Worm (Caenorhabditis elegans) whole organism, L4 larva: ENCODE measurements around the gene best-1.
"Not testable (repeated sequence)": the region's sequence is repeated elsewhere in the genome, so short reads cannot be mapped to it uniquely, and the experiment has no call there.

Experiments used
- D1046.2 ChIP-seq: fragments of 200-800 bp; sonication (Bioruptor generic); IDR thresholded peaks from 2 replicates; pipeline ENCODE4 v1.3.6; 2022; ENCODE audit warnings: missing genetic modification characterization, missing compliant biosample characterization
- F10B5.3 ChIP-seq: sonication (generic microtip); optimal IDR thresholded peaks from 2 replicates; lab custom pipeline; 2016; ENCODE audit warnings: mild to moderate bottlenecking, missing genetic modification characterization, missing compliant biosample characterization
- F26F4.8 ChIP-seq: fragments of 200-800 bp; sonication (Bioruptor generic); conservative IDR thresholded peaks from 2 replicates; pipeline ENCODE4 v1.3.6; 2022; ENCODE audit warnings: missing genetic modification characterization, missing compliant biosample characterization
- F44E2.7 ChIP-seq: fragments of 200-800 bp; sonication (Bioruptor generic); IDR thresholded peaks from 2 replicates; pipeline ENCODE4 v2.1.2; 2022; ENCODE audit warnings: missing genetic modification characterization, missing compliant biosample characterization
- T26A8.4 ChIP-seq: fragments of 200-800 bp; sonication (Bioruptor generic); IDR thresholded peaks from 2 replicates; pipeline ENCODE4 v1.3.6; 2022; ENCODE audit warnings: missing genetic modification characterization, missing compliant biosample characterization
- Y105C5A.15 ChIP-seq: fragments of 200-800 bp; sonication (Bioruptor generic); IDR thresholded peaks from 2 replicates; pipeline ENCODE4 v1.3.6; 2022; ENCODE audit warnings: missing genetic modification characterization, missing compliant biosample characterization
- Y48G9A.11 ChIP-seq: fragments of 200-800 bp; sonication (Bioruptor generic); IDR thresholded peaks from 2 replicates; pipeline ENCODE4 v1.3.6; 2022; ENCODE audit warnings: missing genetic modification reagents, missing genetic modification characterization, missing compliant biosample characterization
- Y5F2A.4 ChIP-seq: fragments of 200-800 bp; sonication (Bioruptor generic); optimal IDR thresholded peaks from 2 replicates; lab custom pipeline; 2018; ENCODE audit warnings: mild to moderate bottlenecking, missing genetic modification characterization, missing compliant biosample characterization
- Y75B8A.6 ChIP-seq: fragments of 200-800 bp; sonication (Bioruptor generic); IDR thresholded peaks from 2 replicates; pipeline ENCODE4 v1.3.6; 2022; ENCODE audit warnings: missing genetic modification reagents, missing genetic modification characterization, missing compliant biosample characterization
- ZK337.2 ChIP-seq: fragments of 200-800 bp; sonication (Bioruptor generic); IDR thresholded peaks from 2 replicates; pipeline ENCODE4 v1.3.6; 2022; ENCODE audit warnings: missing genetic modification reagents, missing genetic modification characterization, missing compliant biosample characterization
- arid-1 ChIP-seq: fragments of 200-800 bp; sonication (Bioruptor generic); conservative IDR thresholded peaks from 2 replicates; pipeline ENCODE4 v1.3.6; 2022; ENCODE audit warnings: missing genetic modification reagents, missing genetic modification characterization, missing compliant biosample characterization
- ceh-44 ChIP-seq: fragments of 200-800 bp; sonication (Bioruptor generic); IDR thresholded peaks from 2 replicates; pipeline ENCODE4 v1.3.6; 2022; ENCODE audit warnings: missing genetic modification reagents, missing genetic modification characterization, missing compliant biosample characterization
- cey-2 ChIP-seq: sonication (generic microtip); optimal IDR thresholded peaks from 3 replicates; lab custom pipeline; 2017; ENCODE audit warnings: missing genetic modification characterization, mild to moderate bottlenecking, missing compliant biosample characterization, antibody characterized with exemption, borderline replicate concordance; ENCODE audit not compliant: insufficient read depth
- ctbp-1 ChIP-seq: fragments of 200-800 bp; sonication (Bioruptor generic); IDR thresholded peaks from 2 replicates; pipeline ENCODE4 v1.3.6; 2022; ENCODE audit warnings: missing genetic modification reagents, missing genetic modification characterization, missing compliant biosample characterization
- daf-19 ChIP-seq: fragments of 200-800 bp; sonication (Bioruptor generic); conservative IDR thresholded peaks from 2 replicates; pipeline ENCODE4 v1.3.6; 2022; ENCODE audit warnings: missing genetic modification characterization, missing compliant biosample characterization
- dmd-6 ChIP-seq: fragments of 200-800 bp; sonication (Bioruptor generic); IDR thresholded peaks from 2 replicates; pipeline ENCODE4 v1.3.6; 2022; ENCODE audit warnings: missing genetic modification reagents, missing genetic modification characterization, missing compliant biosample characterization
- dmd-8 ChIP-seq: fragments of 200-800 bp; sonication (Bioruptor generic); IDR thresholded peaks from 2 replicates; pipeline ENCODE4 v1.3.6; 2022; ENCODE audit warnings: missing genetic modification characterization, missing compliant biosample characterization
- egl-43 ChIP-seq: fragments of 200-800 bp; sonication (Bioruptor generic); IDR thresholded peaks from 2 replicates; pipeline ENCODE4 v1.3.6; 2022; ENCODE audit warnings: missing genetic modification reagents, missing genetic modification characterization, missing compliant biosample characterization
- fkh-10 ChIP-seq: fragments of 150-350 bp; optimal IDR thresholded peaks from 2 replicates; lab custom pipeline; 2014; ENCODE audit warnings: missing biosample characterization, missing genetic modification reagents, missing genetic modification characterization
- hmg-1.1 ChIP-seq: fragments of 200-800 bp; sonication (Bioruptor generic); IDR thresholded peaks from 2 replicates; pipeline ENCODE4 v1.3.6; 2022; ENCODE audit warnings: missing genetic modification reagents, missing genetic modification characterization, missing compliant biosample characterization
- lim-7 ChIP-seq: fragments of 200-800 bp; sonication (Bioruptor generic); IDR thresholded peaks from 2 replicates; pipeline ENCODE4 v1.3.6; 2022; ENCODE audit warnings: missing genetic modification characterization, missing compliant biosample characterization
- lin-1 ChIP-seq: fragments of 200-800 bp; sonication (Bioruptor generic); IDR thresholded peaks from 2 replicates; pipeline ENCODE4 v1.3.6; 2022; ENCODE audit warnings: missing genetic modification reagents, missing genetic modification characterization, missing compliant biosample characterization
- lin-38 ChIP-seq: fragments of 200-800 bp; sonication (Bioruptor generic); IDR thresholded peaks from 2 replicates; pipeline ENCODE4 v1.3.6; 2022; ENCODE audit warnings: missing genetic modification reagents, missing genetic modification characterization, missing compliant biosample characterization
- madf-5 ChIP-seq, 2 experiments: fragments of 200-800 bp; sonication (Bioruptor generic); IDR thresholded peaks; 2 replicates each; pipeline ENCODE4 v1.3.6; 2022; ENCODE audit warnings: missing compliant biosample characterization in 2 of 2, missing genetic modification characterization in 2 of 2
- madf-9 ChIP-seq: fragments of 200-800 bp; sonication (Bioruptor generic); conservative IDR thresholded peaks from 2 replicates; pipeline ENCODE4 v1.3.6; 2022; ENCODE audit warnings: missing genetic modification reagents, missing genetic modification characterization, missing compliant biosample characterization
- mdt-29 ChIP-seq: fragments of 200-800 bp; sonication (Bioruptor generic); IDR thresholded peaks from 2 replicates; pipeline ENCODE4 v1.3.6; 2022; ENCODE audit warnings: missing genetic modification reagents, missing genetic modification characterization, missing compliant biosample characterization
- mes-2 ChIP-seq: sonication (generic microtip); optimal IDR thresholded peaks from 2 replicates; lab custom pipeline; 2016; ENCODE audit warnings: missing genotype, mild to moderate bottlenecking, missing genetic modification characterization, missing compliant biosample characterization; ENCODE audit not compliant: poor library complexity, severe bottlenecking
- pha-4 ChIP-seq, 2 experiments: fragments of 150-350 bp in 1 of 2; fragments of 200-800 bp in 1 of 2; sonication (Bioruptor generic) in 1 of 2; IDR thresholded peaks in 1 of 2; optimal IDR thresholded peaks in 1 of 2; 2 replicates each; pipeline versions ENCODE4 v1.3.6 to Lab custom; 2014 to 2022; ENCODE audit warnings: missing genetic modification characterization in 2 of 2, missing genetic modification reagents in 2 of 2, missing biosample characterization in 1 of 2, missing compliant biosample characterization in 1 of 2
- php-3 ChIP-seq: fragments of 200-800 bp; sonication (Bioruptor generic); IDR thresholded peaks from 2 replicates; pipeline ENCODE4 v1.3.6; 2022; ENCODE audit warnings: missing genetic modification reagents, missing genetic modification characterization, missing compliant biosample characterization
- saeg-2 ChIP-seq: fragments of 200-800 bp; sonication (Bioruptor generic); IDR thresholded peaks from 2 replicates; pipeline ENCODE4 v1.3.6; 2022; ENCODE audit warnings: missing genetic modification reagents, missing genetic modification characterization, missing compliant biosample characterization
- snpc-1.2 ChIP-seq: fragments of 200-800 bp; sonication (Bioruptor generic); IDR thresholded peaks from 2 replicates; pipeline ENCODE4 v1.3.6; 2022; ENCODE audit warnings: missing genetic modification reagents, missing genetic modification characterization, missing compliant biosample characterization
- tra-1 ChIP-seq: fragments of 200-800 bp; sonication (Bioruptor generic); IDR thresholded peaks from 2 replicates; pipeline ENCODE4 v1.3.6; 2022; ENCODE audit warnings: missing genetic modification reagents, missing genetic modification characterization, missing compliant biosample characterization
- vab-7 ChIP-seq: fragments of 200-800 bp; sonication (Bioruptor generic); IDR thresholded peaks from 2 replicates; pipeline ENCODE4 v1.3.6; 2022; ENCODE audit warnings: missing genetic modification reagents, missing genetic modification characterization, missing compliant biosample characterization
- zfp-3 ChIP-seq: fragments of 200-800 bp; sonication (Bioruptor generic); conservative IDR thresholded peaks from 2 replicates; pipeline ENCODE4 v1.3.6; 2022; ENCODE audit warnings: missing genetic modification reagents, missing genetic modification characterization, missing compliant biosample characterization

best-1 gene

ce11 chrIV:13142254-13142653 is 32.7 kb upstream of the best-1 start, which contains the start of gene spe-43:
Gene spe-43, minus strand, starts transcription at chrIV:13142354.
- TF ChIP-seq fkh-10 (no peak), Y5F2A.4 (no peak), daf-19 (no peak), tra-1 (GFP tag; lab: Robert Waterston, UW) (no peak), cey-2 (tag; lab: Kevin White, UChicago) (no peak), F10B5.3 (tag; lab: Kevin White, UChicago) (no peak)

- TF ChIP-seq pha-4 (GFP tag; IDR thresholded peaks at IDR 0.05; lab: Robert Waterston, UW) (peak; percentile 76), snpc-1.2 (GFP tag; lab: Robert Waterston, UW) (peak; percentile 87), tra-1 (GFP tag; lab: Robert Waterston, UW) (peak; percentile 47; the same call in 1 of the 2 replicates), ctbp-1 (GFP tag; lab: Robert Waterston, UW) (peak; percentile 53; the same call in 1 of the 2 replicates), zfp-3 (peak; percentile 27; the same call in 1 of the 2 replicates), Y105C5A.15 (GFP tag; lab: Robert Waterston, UW) (peak; percentile 71; the same call in 1 of the 2 replicates), vab-7 (GFP tag; lab: Robert Waterston, UW) (peak; percentile 85), arid-1 (GFP tag; lab: Robert Waterston, UW) (peak; percentile 88), T26A8.4 (peak; percentile 59), F44E2.7 (peak; percentile 81; the same call in 1 of the 2 replicates), madf-9 (GFP tag; lab: Robert Waterston, UW) (peak; percentile 69), Y75B8A.6 (GFP tag; lab: Robert Waterston, UW) (0 out of 2 replicates have a peak, but pooled peaks have one; percentile 68), mes-2 (tag; lab: Kevin White, UChicago) (peak; percentile 18), dmd-6 (GFP tag; lab: Robert Waterston, UW) (0 out of 2 replicates have a peak, but pooled peaks have one; percentile 10), ZK337.2 (GFP tag; lab: Robert Waterston, UW) (0 out of 2 replicates have a peak, but pooled peaks have one; percentile 12), mdt-29 (GFP tag; lab: Robert Waterston, UW) (peak; percentile 63; the same call in 1 of the 2 replicates), F26F4.8 (GFP tag; lab: Robert Waterston, UW) (peak; percentile 91), lin-38 (GFP tag; lab: Robert Waterston, UW) (peak; percentile 76), php-3 (0 out of 2 replicates have a peak, but pooled peaks have one; percentile 9), madf-5 (GFP tag; IDR thresholded peaks at IDR 0.05; lab: Robert Waterston, UW) (peak; percentile 76 to 82; a peak in 1 of 4 replicates), lim-7 (peak; percentile 92), lin-1 (GFP tag; lab: Robert Waterston, UW) (peak; percentile 56; the same call in 1 of the 2 replicates), saeg-2 (GFP tag; lab: Robert Waterston, UW) (0 out of 2 replicates have a peak, but pooled peaks have one; percentile 41), ceh-44 (0 out of 2 replicates have a peak, but pooled peaks have one; percentile 58), dmd-8 (GFP tag; lab: Robert Waterston, UW) (peak; percentile 82), hmg-1.1 (GFP tag; lab: Robert Waterston, UW) (peak; percentile 39; the same call in 1 of the 2 replicates), Y48G9A.11 (GFP tag; lab: Robert Waterston, UW) (peak; percentile 64), D1046.2 (peak; percentile 44; the same call in 1 of the 2 replicates), egl-43 (peak; percentile 87)
- TF ChIP-seq pha-4 (tag; optimal IDR thresholded peaks at IDR 0.05; lab: Kevin White, UChicago), result not testable (repeated sequence)
Measured at ce11 chrIV:13140792-13141191, 31.2 kb upstream of the best-1 start.

ce11 chrIV:13127720-13128119 is 18.1 kb upstream of the best-1 start:
- TF ChIP-seq egl-43, result 0 out of 2 replicates have a peak, but pooled peaks have one; percentile 33
- no peak for TF ChIP-seq lin-1 (GFP tag; lab: Robert Waterston, UW)
- TF ChIP-seq pha-4 (GFP tag; IDR thresholded peaks at IDR 0.05; lab: Robert Waterston, UW), result 0 out of 2 replicates have a peak, but pooled peaks have one; percentile 21
- no peak for TF ChIP-seq pha-4 (tag; optimal IDR thresholded peaks at IDR 0.05; lab: Kevin White, UChicago)
